Worm (Caenorhabditis elegans) whole organism, L1 larva: Measurements from ENCODE around the gene T05A8.11.

Experiments
- C16A3.4 ChIP-seq: fragments of 150-350 bp; optimal IDR thresholded peaks from 2 replicates; lab custom pipeline; 2014; ENCODE audit warnings: missing biosample characterization, missing genetic modification characterization
- C34B4.2 ChIP-seq: sonication (generic microtip); optimal IDR thresholded peaks from 2 replicates; lab custom pipeline; 2017; ENCODE audit warnings: mild to moderate bottlenecking, missing genetic modification characterization, missing compliant biosample characterization
- Y116A8C.19 ChIP-seq: sonication (generic microtip); optimal IDR thresholded peaks from 2 replicates; lab custom pipeline; 2016; ENCODE audit warnings: missing compliant biosample characterization, missing genetic modification characterization, borderline replicate concordance
- alr-1 ChIP-seq: fragments of 200-800 bp; sonication (Bioruptor generic); optimal IDR thresholded peaks from 2 replicates; lab custom pipeline; 2018; ENCODE audit warnings: borderline replicate concordance, mild to moderate bottlenecking, missing genetic modification characterization, missing compliant biosample characterization
- aly-2 ChIP-seq: fragments of 150-350 bp; optimal IDR thresholded peaks from 2 replicates; lab custom pipeline; 2014; ENCODE audit warnings: missing biosample characterization, missing genetic modification characterization
- ces-1 ChIP-seq: fragments of 150-350 bp; optimal IDR thresholded peaks from 2 replicates; lab custom pipeline; 2014; ENCODE audit warnings: missing biosample characterization, missing genetic modification reagents, missing genetic modification characterization
- efl-1 ChIP-seq, 4 experiments: fragments of 150-350 bp; optimal IDR thresholded peaks in 3 of 4; peaks in 1 of 4; 1 replicate in 1 of 4; 2 replicates in 3 of 4; lab custom pipeline; 2014; ENCODE audit warnings: missing biosample characterization in 2 of 4, missing genetic modification characterization in 2 of 4, missing genetic modification reagents in 2 of 4
- egl-27 ChIP-seq, 2 experiments: fragments of 150-350 bp in 1 of 2; sonication (generic microtip); optimal IDR thresholded peaks; 3 replicates each; lab custom pipeline; 2017 to 2018; ENCODE audit warnings: missing biosample characterization in 2 of 2, missing genetic modification characterization in 2 of 2, missing genetic modification reagents in 2 of 2
- fkh-10 ChIP-seq: sonication (generic microtip); optimal IDR thresholded peaks from 2 replicates; lab custom pipeline; 2017; ENCODE audit warnings: missing biosample characterization, missing genetic modification reagents, missing genetic modification characterization
- fkh-4 ChIP-seq: sonication (generic microtip); optimal IDR thresholded peaks from 2 replicates; lab custom pipeline; 2016; ENCODE audit warnings: missing compliant biosample characterization, missing genetic modification characterization, borderline replicate concordance
- fos-1 ChIP-seq: fragments of 150-350 bp; optimal IDR thresholded peaks from 2 replicates; lab custom pipeline; 2014; ENCODE audit warnings: missing biosample characterization, missing genetic modification characterization
- hlh-17 ChIP-seq: fragments of 200-800 bp; sonication (Bioruptor generic); optimal IDR thresholded peaks from 2 replicates; lab custom pipeline; 2018; ENCODE audit warnings: missing genetic modification characterization, mild to moderate bottlenecking, missing compliant biosample characterization, moderate library complexity, borderline replicate concordance
- lin-15B ChIP-seq: fragments of 150-350 bp; sonication (generic microtip); optimal IDR thresholded peaks from 3 replicates; lab custom pipeline; 2014; ENCODE audit warnings: missing biosample characterization, missing genetic modification characterization
- lsy-2 ChIP-seq, 2 experiments: fragments of 150-350 bp; optimal IDR thresholded peaks; 2 replicates each; lab custom pipeline; 2014; ENCODE audit warnings: missing biosample characterization in 2 of 2, missing genetic modification characterization in 2 of 2
- mab-9 ChIP-seq: fragments of 200-800 bp; sonication (Bioruptor generic); IDR thresholded peaks from 2 replicates; pipeline ENCODE4 v1.3.6; 2022; ENCODE audit warnings: missing genetic modification reagents, missing genetic modification characterization, missing compliant biosample characterization
- mdl-1 ChIP-seq, 2 experiments: fragments of 150-350 bp; optimal IDR thresholded peaks; 2 replicates each; lab custom pipeline; 2014 to 2017; ENCODE audit warnings: missing biosample characterization in 2 of 2, missing genetic modification characterization in 2 of 2, inconsistent platforms in 1 of 2
- nhr-237 ChIP-seq: fragments of 150-350 bp; optimal IDR thresholded peaks from 2 replicates; lab custom pipeline; 2014; ENCODE audit warnings: missing biosample characterization, missing genetic modification characterization
- nhr-28 ChIP-seq: fragments of 150-350 bp; optimal IDR thresholded peaks from 2 replicates; lab custom pipeline; 2014; ENCODE audit warnings: missing biosample characterization, missing genetic modification characterization
- nhr-77 ChIP-seq: fragments of 150-350 bp; optimal IDR thresholded peaks from 2 replicates; lab custom pipeline; 2014; ENCODE audit warnings: missing biosample characterization, missing genetic modification characterization
- nhr-84 ChIP-seq: sonication (generic microtip); optimal IDR thresholded peaks from 2 replicates; lab custom pipeline; 2017; ENCODE audit warnings: missing biosample characterization, missing genetic modification characterization
- nhr-85 ChIP-seq: sonication (generic microtip); peaks from one replicate; lab custom pipeline; 2016; ENCODE audit warnings: missing genetic modification characterization, inconsistent platforms, missing compliant biosample characterization
- nhr-90 ChIP-seq: sonication (generic microtip); optimal IDR thresholded peaks from 2 replicates; lab custom pipeline; 2016; ENCODE audit warnings: mild to moderate bottlenecking, missing genetic modification characterization, missing compliant biosample characterization; ENCODE audit not compliant: poor library complexity
- pag-3 ChIP-seq: sonication (generic microtip); optimal IDR thresholded peaks from 2 replicates; lab custom pipeline; 2017; ENCODE audit warnings: missing genetic modification characterization, mild to moderate bottlenecking, missing compliant biosample characterization, antibody characterized with exemption, borderline replicate concordance; ENCODE audit not compliant: insufficient read depth
- pax-3 ChIP-seq: fragments of 200-800 bp; sonication (Bioruptor generic); optimal IDR thresholded peaks from 2 replicates; lab custom pipeline; 2018; ENCODE audit warnings: mild to moderate bottlenecking, missing genetic modification characterization, moderate library complexity, missing compliant biosample characterization
- pqm-1 ChIP-seq: sonication (generic microtip); optimal IDR thresholded peaks from 3 replicates; lab custom pipeline; 2017; ENCODE audit warnings: missing biosample characterization, missing genetic modification characterization
- snpc-4 ChIP-seq: fragments of 150-350 bp; optimal IDR thresholded peaks from 2 replicates; lab custom pipeline; 2014; ENCODE audit warnings: missing biosample characterization, missing genetic modification characterization
- sox-4 ChIP-seq: sonication (generic microtip); optimal IDR thresholded peaks from 2 replicates; lab custom pipeline; 2016; ENCODE audit warnings: missing genetic modification characterization, missing compliant biosample characterization
- unc-30 ChIP-seq: sonication (generic microtip); optimal IDR thresholded peaks from 2 replicates; lab custom pipeline; 2017; ENCODE audit warnings: missing biosample characterization, missing genetic modification characterization
- unc-62 ChIP-seq: fragments of 150-350 bp; optimal IDR thresholded peaks from 2 replicates; lab custom pipeline; 2014; ENCODE audit warnings: missing biosample characterization, missing genetic modification reagents, missing genetic modification characterization
- vab-15 ChIP-seq: sonication (generic microtip); optimal IDR thresholded peaks from 2 replicates; lab custom pipeline; 2017; ENCODE audit warnings: missing genotype, mild to moderate bottlenecking, missing genetic modification characterization, missing compliant biosample characterization
- xbp-1 ChIP-seq: sonication (generic microtip); optimal IDR thresholded peaks from 2 replicates; lab custom pipeline; 2016; ENCODE audit warnings: missing genetic modification characterization, missing compliant biosample characterization
- ztf-11 ChIP-seq, 2 experiments: sonication (generic microtip); optimal IDR thresholded peaks; 2 replicates each; lab custom pipeline; 2016 to 2017; ENCODE audit warnings: missing genetic modification characterization in 2 of 2, missing biosample characterization in 1 of 2, missing compliant biosample characterization in 1 of 2
- ztf-4 ChIP-seq: fragments of 150-350 bp; optimal IDR thresholded peaks from 2 replicates; lab custom pipeline; 2014; ENCODE audit warnings: missing biosample characterization, missing genetic modification characterization

T05A8.11 gene

ce11 chrII:2762108-2762507, 36.6 kb upstream of the T05A8.11 start, which contains the start of gene fbxb-106:
fbxb-106 (plus strand) TSS chrII:2762408.
- TF ChIP-seq alr-1 (tag; lab: Kevin White, UChicago) (no peak), nhr-28 (no peak), vab-15 (no peak)
- TF ChIP-seq, all 84 proteins: peak for 0

ce11 chrII:2758476-2758875, 33.0 kb upstream of the T05A8.11 start, which contains the start of gene fbxb-107:
fbxb-107 (plus strand) TSS chrII:2758772.
- TF ChIP-seq lsy-2 (tag; optimal IDR thresholded peaks at IDR 0.05; lab: Kevin White, UChicago), result no peak
- TF ChIP-seq ces-1 (GFP tag; lab: Kevin White, UChicago), result no peak
- TF ChIP-seq C34B4.2, result no peak
- no peak for TF ChIP-seq hlh-17 (GFP tag; lab: Kevin White, UChicago)
- TF ChIP-seq nhr-28, result no peak
- no peak for TF ChIP-seq xbp-1 (tag; lab: Kevin White, UChicago)
- no peak for TF ChIP-seq ztf-11 (tag; optimal IDR thresholded peaks at IDR 0.05; lab: Kevin White, UChicago)
- TF ChIP-seq fkh-10 (GFP tag; lab: Kevin White, UChicago), result no peak
- no peak for TF ChIP-seq sox-4 (tag; lab: Kevin White, UChicago)
- no peak for TF ChIP-seq ztf-4 (tag; lab: Kevin White, UChicago)
- TF ChIP-seq fkh-4 (tag; lab: Kevin White, UChicago), result no peak
- TF ChIP-seq lin-15B, result no peak
- no peak for TF ChIP-seq unc-62 (GFP tag; lab: Kevin White, UChicago)
- TF ChIP-seq C16A3.4 (tag; lab: Kevin White, UChicago), result no peak
- no peak for TF ChIP-seq unc-30 (tag; lab: Kevin White, UChicago)
- TF ChIP-seq nhr-90, result no peak

- TF ChIP-seq mdl-1 (tag; optimal IDR thresholded peaks at IDR 0.05; lab: Kevin White, UChicago) (no peak), efl-1 (optimal IDR thresholded peaks at IDR 0.05; lab: Kevin White, UChicago) (no peak), efl-1 (GFP tag; optimal IDR thresholded peaks at IDR 0.05 in 1 of 2; lab: Kevin White, UChicago) (peak in 1 of 2 experiments; percentile 22)
Measured at ce11 chrII:2757954-2758353, 32.5 kb upstream of the T05A8.11 start, which contains the start of gene F29A7.8. F29A7.8 (minus strand) TSS chrII:2758054.

ce11 chrII:2756351-2756750, 30.9 kb upstream of the T05A8.11 start:
- TF ChIP-seq nhr-237 (tag; lab: Kevin White, UChicago) (no peak), unc-30 (tag; lab: Kevin White, UChicago) (no peak), pqm-1 (no peak), Y116A8C.19 (tag; lab: Kevin White, UChicago) (no peak), aly-2 (tag; lab: Kevin White, UChicago) (no peak), pax-3 (tag; lab: Kevin White, UChicago) (no peak), C34B4.2 (no peak), nhr-77 (tag; lab: Kevin White, UChicago) (no peak), pag-3 (tag; lab: Kevin White, UChicago) (no peak), mdl-1 (tag; optimal IDR thresholded peaks at IDR 0.05; lab: Kevin White, UChicago) (no peak), nhr-85 (tag; lab: Kevin White, UChicago) (no peak)

- no peak for TF ChIP-seq snpc-4 (tag; lab: Kevin White, UChicago)
- TF ChIP-seq egl-27 (tag; optimal IDR thresholded peaks at IDR 0.05; lab: Kevin White, UChicago), result no peak
- TF ChIP-seq nhr-77 (tag; lab: Kevin White, UChicago), result no peak
- TF ChIP-seq nhr-84, result no peak
- TF ChIP-seq mab-9 (GFP tag; lab: Robert Waterston, UW), result no peak
- TF ChIP-seq fos-1 (tag; lab: Kevin White, UChicago), result no peak
- TF ChIP-seq sox-4 (tag; lab: Kevin White, UChicago), result no peak
Measured at ce11 chrII:2754595-2754994, 29.1 kb upstream of the T05A8.11 start.
